Worm (Caenorhabditis elegans) whole organism, mixed stage, embryonic: Measurements from ENCODE around the gene C36E8.4.

Experiments used
- blmp-1 ChIP-seq: fragments of 150-350 bp; optimal IDR thresholded peaks from 2 replicates; lab custom pipeline; 2014; ENCODE audit warnings: missing biosample characterization, missing genetic modification characterization
- ceh-39 ChIP-seq: fragments of 150-350 bp; optimal IDR thresholded peaks from 2 replicates; lab custom pipeline; 2014; ENCODE audit warnings: missing biosample characterization, missing genetic modification characterization
- drap-1 ChIP-seq: fragments of 200-800 bp; sonication (Bioruptor generic); optimal IDR thresholded peaks from 3 replicates; lab custom pipeline; 2018; ENCODE audit warnings: mild to moderate bottlenecking, missing genetic modification characterization, missing compliant biosample characterization
- elt-3 ChIP-seq: fragments of 150-350 bp; optimal IDR thresholded peaks from 2 replicates; lab custom pipeline; 2014; ENCODE audit warnings: missing biosample characterization, missing genetic modification characterization
- hlh-1 ChIP-seq: fragments of 150-350 bp; optimal IDR thresholded peaks from 2 replicates; lab custom pipeline; 2014; ENCODE audit warnings: missing biosample characterization, missing genetic modification reagents, missing genetic modification characterization
- lin-13 ChIP-seq: fragments of 150-350 bp; optimal IDR thresholded peaks from 2 replicates; lab custom pipeline; 2014; ENCODE audit warnings: missing biosample characterization, missing genetic modification characterization
- lsy-2 ChIP-seq: fragments of 150-350 bp; optimal IDR thresholded peaks from 2 replicates; lab custom pipeline; 2014; ENCODE audit warnings: missing biosample characterization, missing genetic modification characterization
- nhr-2 ChIP-seq: fragments of 150-350 bp; optimal IDR thresholded peaks from 2 replicates; lab custom pipeline; 2014; ENCODE audit warnings: missing biosample characterization, missing genetic modification characterization
- nhr-28 ChIP-seq: fragments of 150-350 bp; optimal IDR thresholded peaks from 2 replicates; lab custom pipeline; 2014; ENCODE audit warnings: missing biosample characterization, missing genetic modification characterization
- pha-4 ChIP-seq: fragments of 150-350 bp; optimal IDR thresholded peaks from 2 replicates; lab custom pipeline; 2018; ENCODE audit warnings: missing biosample characterization, missing genetic modification reagents, missing genetic modification characterization
- unc-62 ChIP-seq: fragments of 150-350 bp; optimal IDR thresholded peaks from 2 replicates; lab custom pipeline; 2014; ENCODE audit warnings: missing biosample characterization, missing genetic modification reagents, missing genetic modification characterization
- ztf-11 ChIP-seq: fragments of 150-350 bp; optimal IDR thresholded peaks from 2 replicates; lab custom pipeline; 2014; ENCODE audit warnings: missing biosample characterization, missing genetic modification characterization

- no peak for TF ChIP-seq unc-62 (GFP tag; lab: Kevin White, UChicago)
- TF ChIP-seq ceh-39 (tag; lab: Kevin White, UChicago), result no peak
- TF ChIP-seq blmp-1 (tag; lab: Kevin White, UChicago), result no peak
- TF ChIP-seq pha-4, result no peak
- TF ChIP-seq hlh-1 (tag; lab: Kevin White, UChicago), result no peak
- TF ChIP-seq nhr-28, result no peak
- TF ChIP-seq elt-3 (tag; lab: Kevin White, UChicago), result no peak
- TF ChIP-seq lsy-2 (tag; lab: Kevin White, UChicago), result peak; percentile 44
- TF ChIP-seq nhr-2 (tag; lab: Kevin White, UChicago), result no peak
- TF ChIP-seq lin-13, result no peak
- no peak for TF ChIP-seq drap-1
- no peak for TF ChIP-seq ztf-11 (tag; lab: Kevin White, UChicago)
Measured at ce11 chrIII:4057894-4058293, 45.8 kb downstream of the C36E8.4 start, which contains the start of gene rcq-5.
